Fruit fly (Drosophila melanogaster) whole organism, embryonic: ENCODE measurements around the gene CG12017.
A peak's percentile ranks its signal among the peaks of the same experiment; 100 is the strongest.

Experiments
- BEAF-32 ChIP-seq: fragments of 200-800 bp; sonication (Bioruptor generic); optimal IDR thresholded peaks from 3 replicates; lab custom pipeline; 2017; ENCODE audit warnings: missing biosample characterization, missing genetic modification characterization, mild to moderate bottlenecking, moderate library complexity, missing genetic modification reagents
- Bdp1 ChIP-seq: fragments of 200-800 bp; sonication (Bioruptor generic); optimal IDR thresholded peaks from 3 replicates; lab custom pipeline; 2016; ENCODE audit warnings: missing biosample characterization, missing genetic modification characterization
- CG10431 ChIP-seq: fragments of 200-800 bp; sonication (Bioruptor generic); optimal IDR thresholded peaks from 3 replicates; lab custom pipeline; 2018; ENCODE audit warnings: missing biosample characterization, mild to moderate bottlenecking, missing genetic modification characterization
- CG14860 ChIP-seq: fragments of 200-800 bp; sonication (Bioruptor generic); IDR thresholded peaks from 3 replicates; pipeline ENCODE4 v1.3.6; 2022; ENCODE audit warnings: missing biosample characterization, missing genetic modification characterization; ENCODE audit not compliant: partially characterized antibody
- CG15479 ChIP-seq: fragments of 200-800 bp; sonication (Bioruptor generic); optimal IDR thresholded peaks from 3 replicates; lab custom pipeline; 2019; ENCODE audit warnings: missing biosample characterization, mild to moderate bottlenecking, missing genetic modification characterization, moderate library complexity
- CG1603 ChIP-seq: fragments of 200-800 bp; sonication (Bioruptor generic); optimal IDR thresholded peaks from 2 replicates; lab custom pipeline; 2019; ENCODE audit warnings: missing biosample characterization, mild to moderate bottlenecking, missing genetic modification characterization, moderate library complexity
- CG17328 ChIP-seq: fragments of 200-800 bp; sonication (Bioruptor generic); IDR thresholded peaks from 2 replicates; pipeline ENCODE4 v1.3.6; 2022; ENCODE audit warnings: missing biosample characterization, missing genetic modification characterization
- CG2199 ChIP-seq: fragments of 200-800 bp; sonication (Bioruptor generic); IDR thresholded peaks from 3 replicates; pipeline ENCODE4 v1.3.6; 2022; ENCODE audit warnings: missing biosample characterization, missing genetic modification characterization
- CG32767 ChIP-seq: fragments of 200-800 bp; sonication (Bioruptor generic); IDR thresholded peaks from 2 replicates; pipeline ENCODE4 v1.3.6; 2022; ENCODE audit warnings: missing biosample characterization, missing genetic modification characterization
- CG33557 ChIP-seq: fragments of 200-800 bp; sonication (Bioruptor generic); optimal IDR thresholded peaks from 2 replicates; lab custom pipeline; 2019; ENCODE audit warnings: missing biosample characterization, mild to moderate bottlenecking, missing genetic modification characterization, moderate library complexity
- CG4820 ChIP-seq: fragments of 200-800 bp; sonication (Bioruptor generic); optimal IDR thresholded peaks from 3 replicates; lab custom pipeline; 2016; ENCODE audit warnings: missing biosample characterization, missing genetic modification characterization
- CG6813 ChIP-seq: fragments of 200-800 bp; sonication (Bioruptor generic); optimal IDR thresholded peaks from 2 replicates; lab custom pipeline; 2017; ENCODE audit warnings: missing biosample characterization, missing genetic modification characterization, mild to moderate bottlenecking, moderate library complexity, missing genetic modification reagents
- CG8290 ChIP-seq, 3 experiments: fragments of 200-800 bp; sonication (Bioruptor generic); optimal IDR thresholded peaks; 2 replicates each; lab custom pipeline; 2016 to 2019; ENCODE audit warnings: missing biosample characterization in 3 of 3, missing genetic modification characterization in 3 of 3, mild to moderate bottlenecking in 2 of 3, moderate library complexity in 1 of 3
- CG8359 ChIP-seq: fragments of 200-800 bp; sonication (Bioruptor generic); optimal IDR thresholded peaks from 2 replicates; lab custom pipeline; 2017; ENCODE audit warnings: missing biosample characterization, mild to moderate bottlenecking, missing genetic modification characterization, borderline replicate concordance
- CrebB ChIP-seq: fragments of 200-800 bp; sonication (Bioruptor generic); optimal IDR thresholded peaks from 3 replicates; lab custom pipeline; 2018; ENCODE audit warnings: missing biosample characterization, mild to moderate bottlenecking, missing genetic modification characterization
- Dll ChIP-seq: fragments of 200-800 bp; sonication (Bioruptor generic); IDR thresholded peaks from 4 replicates; pipeline ENCODE4 v1.3.6; 2022; ENCODE audit warnings: missing biosample characterization, missing genetic modification characterization; ENCODE audit not compliant: partially characterized antibody
- HLH4C ChIP-seq: fragments of 200-800 bp; sonication (Bioruptor generic); IDR thresholded peaks from 3 replicates; pipeline ENCODE4 v1.3.6; 2022; ENCODE audit warnings: missing biosample characterization, missing genetic modification characterization; ENCODE audit not compliant: partially characterized antibody
- Jarid2 ChIP-seq: fragments of 200-800 bp; sonication (Bioruptor generic); optimal IDR thresholded peaks from 3 replicates; lab custom pipeline; 2017; ENCODE audit warnings: mild to moderate bottlenecking, missing biosample characterization, missing genetic modification reagents, missing genetic modification characterization
- MTF-1 ChIP-seq: fragments of 200-800 bp; sonication (Bioruptor generic); optimal IDR thresholded peaks from 2 replicates; lab custom pipeline; 2018; ENCODE audit warnings: missing biosample characterization, mild to moderate bottlenecking, missing genetic modification characterization, borderline replicate concordance
- Mad ChIP-seq: fragments of 200-800 bp; sonication (Bioruptor generic); optimal IDR thresholded peaks from 2 replicates; lab custom pipeline; 2016; ENCODE audit warnings: missing biosample characterization, missing genetic modification characterization
- Nf-YC ChIP-seq: fragments of 200-800 bp; optimal IDR thresholded peaks from 3 replicates; lab custom pipeline; 2019; ENCODE audit warnings: missing biosample characterization, mild to moderate bottlenecking, missing genetic modification characterization, moderate library complexity
- Ptx1 ChIP-seq: fragments of 200-800 bp; sonication (Bioruptor generic); IDR thresholded peaks from 2 replicates; pipeline ENCODE4 v1.3.6; 2022; ENCODE audit warnings: missing biosample characterization, missing genetic modification characterization
- Scr ChIP-seq: fragments of 200-800 bp; sonication (Bioruptor generic); IDR thresholded peaks from 2 replicates; pipeline ENCODE4 v1.3.6; 2022; ENCODE audit warnings: missing biosample characterization, missing genetic modification characterization; ENCODE audit not compliant: partially characterized antibody
- Sry-δ ChIP-seq: fragments of 200-800 bp; sonication (Bioruptor generic); optimal IDR thresholded peaks from 2 replicates; lab custom pipeline; 2016; ENCODE audit warnings: missing biosample characterization, missing genetic modification characterization
- Stat92E ChIP-seq, 3 experiments: fragments of >200 bp in 2 of 3; fragments of 200-800 bp in 1 of 3; sonication (Bioruptor generic) in 1 of 3; optimal IDR thresholded peaks; 2 replicates each; lab custom pipeline; 2017 to 2019; ENCODE audit warnings: missing biosample characterization in 3 of 3, missing genetic modification characterization in 3 of 3, mild to moderate bottlenecking in 1 of 3, moderate library complexity in 1 of 3
- ap ChIP-seq: fragments of 200-800 bp; sonication (Bioruptor generic); IDR thresholded peaks from 2 replicates; pipeline ENCODE4 v1.3.6; 2022; ENCODE audit warnings: missing biosample characterization, missing genetic modification characterization
- cato ChIP-seq: fragments of 200-800 bp; sonication (Bioruptor generic); optimal IDR thresholded peaks from 2 replicates; lab custom pipeline; 2016; ENCODE audit warnings: missing biosample characterization, missing genetic modification characterization, borderline replicate concordance
- crol ChIP-seq: fragments of 200-800 bp; sonication (Bioruptor generic); IDR thresholded peaks from 2 replicates; pipeline ENCODE4 v1.3.6; 2022; ENCODE audit warnings: missing biosample characterization, missing genetic modification characterization
- fd3F ChIP-seq: fragments of 200-800 bp; sonication (Bioruptor generic); optimal IDR thresholded peaks from 2 replicates; lab custom pipeline; 2018; ENCODE audit warnings: missing biosample characterization, mild to moderate bottlenecking, missing genetic modification characterization, moderate library complexity
- fd64A ChIP-seq: fragments of 200-800 bp; sonication (Bioruptor generic); optimal IDR thresholded peaks from 3 replicates; lab custom pipeline; 2018; ENCODE audit warnings: missing biosample characterization, mild to moderate bottlenecking, missing genetic modification characterization
- grau ChIP-seq: fragments of 200-800 bp; optimal IDR thresholded peaks from 3 replicates; lab custom pipeline; 2019; ENCODE audit warnings: missing biosample characterization, mild to moderate bottlenecking, missing genetic modification characterization, moderate library complexity
- ham ChIP-seq: fragments of 200-800 bp; sonication (Bioruptor generic); IDR thresholded peaks from 2 replicates; pipeline ENCODE4 v1.3.6; 2022; ENCODE audit warnings: missing biosample characterization, missing genetic modification characterization
- inv ChIP-seq: fragments of 200-800 bp; sonication (Bioruptor generic); IDR thresholded peaks from 2 replicates; pipeline ENCODE4 v1.3.6; 2022; ENCODE audit warnings: missing biosample characterization, missing genetic modification characterization; ENCODE audit not compliant: partially characterized antibody
- lilli ChIP-seq: fragments of 200-800 bp; sonication (Bioruptor generic); optimal IDR thresholded peaks from 3 replicates; lab custom pipeline; 2016; ENCODE audit warnings: missing biosample characterization, missing genetic modification characterization
- nom ChIP-seq: fragments of 200-800 bp; sonication (Bioruptor generic); optimal IDR thresholded peaks from 2 replicates; lab custom pipeline; 2017; ENCODE audit warnings: missing biosample characterization, missing genetic modification characterization, mild to moderate bottlenecking, moderate library complexity, missing genetic modification reagents
- pan ChIP-seq, 4 experiments: fragments of >200 bp in 3 of 4; fragments of 200-800 bp in 1 of 4; sonication (Bioruptor generic) in 1 of 4; optimal IDR thresholded peaks in 3 of 4; IDR thresholded peaks in 1 of 4; 2 replicates each; pipeline versions ENCODE4 v1.3.6 to Lab custom; 2017 to 2022; ENCODE audit warnings: missing biosample characterization in 2 of 4, missing genetic modification characterization in 2 of 4, mixed read lengths in 1 of 4
- ro ChIP-seq: fragments of 200-800 bp; sonication (Bioruptor generic); IDR thresholded peaks from 2 replicates; pipeline ENCODE4 v1.3.6; 2022; ENCODE audit warnings: missing biosample characterization, missing genetic modification characterization
- row ChIP-seq: fragments of 200-800 bp; sonication (Bioruptor generic); IDR thresholded peaks from 3 replicates; pipeline ENCODE4 v1.3.6; 2022; ENCODE audit warnings: missing biosample characterization, missing genetic modification characterization
- salm ChIP-seq: fragments of 200-800 bp; sonication (Bioruptor generic); optimal IDR thresholded peaks from 2 replicates; lab custom pipeline; 2018; ENCODE audit warnings: missing biosample characterization, mild to moderate bottlenecking, missing genetic modification characterization
- sens ChIP-seq: fragments of 200-800 bp; sonication (Bioruptor generic); peaks from one replicate; lab custom pipeline; 2016; ENCODE audit warnings: missing biosample characterization, missing genetic modification characterization
- sna ChIP-seq: fragments of 200-800 bp; sonication (Bioruptor generic); IDR thresholded peaks from 2 replicates; pipeline ENCODE4 v1.3.6; 2022; ENCODE audit warnings: missing biosample characterization, missing genetic modification characterization; ENCODE audit not compliant: partially characterized antibody
- stwl ChIP-seq: fragments of 200-800 bp; sonication (Bioruptor generic); optimal IDR thresholded peaks from 3 replicates; lab custom pipeline; 2018; ENCODE audit warnings: missing biosample characterization, mild to moderate bottlenecking, missing genetic modification characterization, moderate library complexity
- trem ChIP-seq: fragments of 200-800 bp; optimal IDR thresholded peaks from 3 replicates; lab custom pipeline; 2019; ENCODE audit warnings: missing biosample characterization, mild to moderate bottlenecking, missing genetic modification characterization, moderate library complexity
- unc-4 ChIP-seq: fragments of 200-800 bp; sonication (Bioruptor generic); IDR thresholded peaks from 2 replicates; pipeline ENCODE4 v1.3.6; 2022; ENCODE audit warnings: missing biosample characterization, missing genetic modification characterization; ENCODE audit not compliant: partially characterized antibody
- zen2 ChIP-seq: fragments of 200-800 bp; sonication (Bioruptor generic); IDR thresholded peaks from 3 replicates; pipeline ENCODE4 v1.3.6; 2022; ENCODE audit warnings: missing biosample characterization, missing genetic modification characterization; ENCODE audit not compliant: partially characterized antibody

The CG12017 gene

DNA sequence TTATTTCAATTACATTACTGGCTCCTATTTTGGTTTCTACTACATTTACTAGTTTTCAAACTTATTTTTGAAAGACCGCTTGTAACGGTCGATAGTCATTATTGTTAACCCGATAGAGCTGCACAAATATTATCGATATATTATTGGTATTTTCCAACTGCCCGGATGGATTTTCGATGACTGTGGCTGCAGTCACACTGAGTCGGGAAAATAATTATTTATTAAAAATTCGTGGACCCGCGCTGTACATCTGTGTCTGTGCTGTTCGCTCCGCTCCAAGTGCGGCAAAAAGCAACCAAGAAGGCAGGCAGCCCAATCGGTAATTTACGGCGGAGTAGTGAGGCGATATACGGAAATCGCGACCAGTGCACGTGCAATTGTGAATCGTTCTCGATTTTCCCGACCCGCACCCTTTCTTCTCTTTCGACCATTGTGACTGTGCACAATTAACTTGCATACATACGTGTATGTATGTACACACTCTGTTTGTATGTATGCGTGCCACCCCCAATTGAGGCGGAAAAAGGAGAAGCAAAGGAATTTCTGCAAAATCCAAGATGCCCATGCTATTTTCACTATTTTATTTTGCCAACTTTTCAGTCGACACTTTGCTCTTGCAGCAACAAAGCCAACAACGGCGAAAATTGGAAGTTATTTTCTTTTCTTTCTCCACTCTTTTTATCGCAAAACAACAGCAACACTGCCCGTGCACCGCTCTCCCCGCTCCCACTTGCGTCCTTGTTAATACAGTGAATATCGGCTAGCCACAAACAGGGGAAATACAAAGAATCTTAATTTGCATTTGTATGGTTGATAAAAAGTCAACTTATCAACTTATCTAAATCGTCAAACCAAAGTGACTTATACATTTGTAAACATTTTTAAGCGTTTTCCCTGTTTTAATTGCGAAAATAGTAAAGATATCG, 23.8 kb downstream of the CG12017 start, which contains the start of gene ZnT63C:
ZnT63C (plus strand) TSS at position 175 of the 926 bp plus-strand sequence.
- TF ChIP-seq lilli (GFP tag; lab: Kevin White, UChicago) = no peak
- TF ChIP-seq Dll (GFP tag; lab: Robert Waterston, UW) = peak; percentile 82
- no peak for TF ChIP-seq pan (optimal IDR thresholded peaks at IDR 0.05; lab: Kevin White, UChicago)
- TF ChIP-seq pan (GFP tag; optimal IDR thresholded peaks at IDR 0.05 in 1 of 2, IDR thresholded peaks at IDR 0.05 in 1 of 2) = peak in 1 of 2 experiments; percentile 10
- TF ChIP-seq cato (GFP tag; lab: Kevin White, UChicago) = no peak
- peak; percentile 78 for TF ChIP-seq unc-4 (GFP tag; lab: Robert Waterston, UW)
- TF ChIP-seq CG8359 (GFP tag; lab: Kevin White, UChicago) = no peak
- no peak for TF ChIP-seq Ptx1
- TF ChIP-seq grau = peak; percentile 75
- no peak for TF ChIP-seq CG8290 (GFP tag; optimal IDR thresholded peaks at IDR 0.05; lab: Kevin White, UChicago)
- peak in 1 of 2 experiments; percentile 30 for TF ChIP-seq CG8290 (tag; optimal IDR thresholded peaks at IDR 0.05; lab: Kevin White, UChicago)
- TF ChIP-seq ap = no peak
- no peak for TF ChIP-seq CG6813 (GFP tag; lab: Kevin White, UChicago)
- TF ChIP-seq Scr = peak; percentile 79
- TF ChIP-seq ro (GFP tag; lab: Robert Waterston, UW) = no peak
- TF ChIP-seq sens (GFP tag; lab: Kevin White, UChicago) = peak; percentile 69
- peak; percentile 97 for TF ChIP-seq HLH4C (GFP tag; lab: Robert Waterston, UW)
- no peak for TF ChIP-seq CG10431 (GFP tag; lab: Kevin White, UChicago)
- no peak for TF ChIP-seq Bdp1 (GFP tag; lab: Kevin White, UChicago)
- no peak for TF ChIP-seq Nf-YC
- peak; percentile 49 for TF ChIP-seq trem
- peak; percentile 84 for TF ChIP-seq CG15479 (GFP tag; lab: Kevin White, UChicago)
- TF ChIP-seq nom (GFP tag; lab: Kevin White, UChicago) = peak; percentile 79
- TF ChIP-seq Stat92E (GFP tag; optimal IDR thresholded peaks at IDR 0.05; lab: Kevin White, UChicago) = peak in 1 of 3 experiments; percentile 51
- peak; percentile 33; the same call in 2 of the 3 replicates for TF ChIP-seq row (GFP tag; lab: Robert Waterston, UW)
- TF ChIP-seq CG14860 (GFP tag; lab: Robert Waterston, UW) = peak; percentile 88
- TF ChIP-seq CG17328 (GFP tag; lab: Robert Waterston, UW) = 0 out of 2 replicates have a peak, but pooled peaks have one; percentile 24
- TF ChIP-seq CG32767 (GFP tag; lab: Robert Waterston, UW) = peak; percentile 40; the same call in 1 of the 2 replicates
- peak; percentile 23 for TF ChIP-seq MTF-1 (GFP tag; lab: Kevin White, UChicago)
- TF ChIP-seq sna = peak; percentile 62
- peak; percentile 89 for TF ChIP-seq crol (GFP tag; lab: Robert Waterston, UW)
- TF ChIP-seq fd3F = no peak
- peak; percentile 49; the same call in 1 of the 3 replicates for TF ChIP-seq CG2199 (GFP tag; lab: Robert Waterston, UW)
- TF ChIP-seq CG4820 (GFP tag; lab: Kevin White, UChicago) = no peak
- peak; percentile 41 for TF ChIP-seq inv (GFP tag; lab: Robert Waterston, UW)
- TF ChIP-seq Mad = peak; percentile 14
- TF ChIP-seq salm (tag; lab: Kevin White, UChicago) = no peak
- TF ChIP-seq CrebB (tag; lab: Kevin White, UChicago) = peak; percentile 6
- TF ChIP-seq zen2 (GFP tag; lab: Robert Waterston, UW) = peak; percentile 82
- peak; percentile 63 for TF ChIP-seq CG1603 (tag; lab: Kevin White, UChicago)
- TF ChIP-seq Jarid2 (GFP tag; lab: Kevin White, UChicago) = peak; percentile 81
- peak; percentile 52 for TF ChIP-seq Sry-δ (GFP tag; lab: Kevin White, UChicago)
- TF ChIP-seq fd64A (GFP tag; lab: Kevin White, UChicago) = peak; percentile 26
- peak; percentile 6 for TF ChIP-seq CG33557
- TF ChIP-seq ham (GFP tag; lab: Robert Waterston, UW) = no peak
- TF ChIP-seq BEAF-32 (GFP tag; lab: Kevin White, UChicago) = peak; percentile 70
- TF ChIP-seq stwl (tag; lab: Kevin White, UChicago) = peak; percentile 76
